Fruit fly (Drosophila melanogaster): ENCODE results near the gene p24-2.

The p24-2 gene

DNA sequence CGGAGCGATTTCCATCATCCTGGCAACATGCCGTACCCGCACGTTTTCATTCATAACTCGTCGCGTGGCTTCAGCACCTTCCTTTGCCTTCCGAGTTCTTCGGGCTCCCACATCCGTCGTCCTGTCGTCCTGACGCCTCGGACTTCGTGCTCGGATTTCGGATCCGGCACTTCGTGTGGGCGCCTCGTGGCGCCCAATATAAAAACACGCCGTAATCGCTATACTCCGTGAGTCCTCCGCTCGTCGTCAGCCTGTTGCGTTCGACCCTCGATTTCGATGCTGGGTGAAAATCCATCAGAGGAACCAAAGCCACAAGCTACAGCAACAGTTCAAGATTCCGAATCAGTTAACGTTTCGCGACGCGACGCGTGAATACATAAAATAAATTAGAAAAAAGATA lies 52.3 kb downstream of the p24-2 start:
- no peak for TF ChIP-seq CG8478 (optimal IDR thresholded peaks at IDR 0.05)
- TF ChIP-seq CTCF (optimal IDR thresholded peaks at IDR 0.05): no peak

DNA sequence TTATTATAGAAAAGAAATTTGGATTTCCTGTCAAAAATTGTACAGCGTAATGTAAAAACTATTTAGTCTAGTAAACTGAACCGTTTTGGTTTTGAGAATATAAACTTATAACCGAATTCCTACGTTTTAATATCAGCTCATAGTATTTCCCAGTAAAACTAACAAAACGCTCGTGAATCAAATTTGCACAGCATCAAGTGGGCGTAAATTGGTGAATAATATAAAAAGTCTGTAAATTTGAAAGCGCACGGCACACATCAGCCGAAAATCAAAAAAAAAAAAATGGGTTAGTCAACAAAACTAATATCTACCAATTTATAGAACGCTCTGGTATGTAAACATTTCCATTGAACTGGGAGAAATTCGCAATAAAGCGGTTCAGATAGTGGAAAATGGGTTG lies 54.7 kb downstream of the p24-2 start, which contains the start of gene Dh44:
Gene Dh44 (plus strand): TSS at position 301 of the 400 bp plus-strand sequence.
- TF ChIP-seq CTCF (optimal IDR thresholded peaks at IDR 0.05) (no peak), CG8478 (optimal IDR thresholded peaks at IDR 0.05) (no peak)

Data from S2 (cell line).